Worm (Caenorhabditis elegans) whole organism, L2 larva: ENCODE results near the gene C37C3.10.
A peak's percentile ranks its signal among the peaks of the same experiment; 100 is the strongest.

Experiments used
- C34F6.9 ChIP-seq: fragments of 150-350 bp; optimal IDR thresholded peaks from 2 replicates; lab custom pipeline; 2014; ENCODE audit warnings: missing biosample characterization, missing genetic modification characterization
- F13H6.1 ChIP-seq: sonication (generic microtip); optimal IDR thresholded peaks from 2 replicates; lab custom pipeline; 2016; ENCODE audit warnings: missing genetic modification characterization, missing compliant biosample characterization
- Y55F3AM.14 ChIP-seq: fragments of 200-800 bp; sonication (Bioruptor generic); optimal IDR thresholded peaks from 2 replicates; lab custom pipeline; 2018; ENCODE audit warnings: mild to moderate bottlenecking, missing genetic modification characterization, missing compliant biosample characterization
- ZK546.5 ChIP-seq: sonication (generic microtip); optimal IDR thresholded peaks from 2 replicates; lab custom pipeline; 2017; ENCODE audit warnings: missing biosample characterization, missing genetic modification characterization
- alr-1 ChIP-seq: fragments of 150-350 bp; optimal IDR thresholded peaks from 2 replicates; lab custom pipeline; 2014; ENCODE audit warnings: missing biosample characterization, missing genetic modification characterization
- blmp-1 ChIP-seq: sonication (generic microtip); optimal IDR thresholded peaks from 2 replicates; lab custom pipeline; 2017; ENCODE audit warnings: missing genetic modification characterization, mild to moderate bottlenecking, missing compliant biosample characterization, antibody characterized with exemption, moderate library complexity; ENCODE audit not compliant: insufficient read depth
- ceh-82 ChIP-seq: fragments of 150-350 bp; optimal IDR thresholded peaks from 2 replicates; lab custom pipeline; 2014; ENCODE audit warnings: missing biosample characterization, missing genetic modification characterization
- dmd-4 ChIP-seq: sonication (generic microtip); optimal IDR thresholded peaks from 2 replicates; lab custom pipeline; 2017; ENCODE audit warnings: missing biosample characterization, missing genetic modification characterization
- elt-1 ChIP-seq: fragments of 150-350 bp; optimal IDR thresholded peaks from 2 replicates; lab custom pipeline; 2014; ENCODE audit warnings: missing biosample characterization, missing genetic modification characterization
- fos-1 ChIP-seq: fragments of 150-350 bp; optimal IDR thresholded peaks from 2 replicates; lab custom pipeline; 2014; ENCODE audit warnings: missing biosample characterization, missing genetic modification characterization
- lin-11 ChIP-seq: fragments of 150-350 bp; sonication (generic microtip); optimal IDR thresholded peaks from 2 replicates; lab custom pipeline; 2014; ENCODE audit warnings: missing biosample characterization, missing genetic modification characterization, inconsistent platforms, mixed read lengths
- lin-13 ChIP-seq: fragments of 150-350 bp; optimal IDR thresholded peaks from 2 replicates; lab custom pipeline; 2014; ENCODE audit warnings: missing biosample characterization, missing genetic modification reagents, missing genetic modification characterization
- mab-5 ChIP-seq: fragments of 150-350 bp; optimal IDR thresholded peaks from 2 replicates; lab custom pipeline; 2014; ENCODE audit warnings: missing biosample characterization, missing genetic modification characterization
- mbf-1 ChIP-seq: sonication (generic microtip); optimal IDR thresholded peaks from 2 replicates; lab custom pipeline; 2017; ENCODE audit warnings: missing biosample characterization, missing genetic modification characterization
- mdl-1 ChIP-seq, 2 experiments: fragments of 150-350 bp in 1 of 2; sonication (generic microtip) in 1 of 2; optimal IDR thresholded peaks; 2 replicates each; lab custom pipeline; 2017; ENCODE audit warnings: missing biosample characterization in 2 of 2, missing genetic modification characterization in 2 of 2
- nhr-10 ChIP-seq: sonication (generic microtip); optimal IDR thresholded peaks from 2 replicates; lab custom pipeline; 2017; ENCODE audit warnings: missing biosample characterization, missing genetic modification characterization
- nhr-11 ChIP-seq: fragments of 150-350 bp; optimal IDR thresholded peaks from 2 replicates; lab custom pipeline; 2014; ENCODE audit warnings: missing biosample characterization, missing genetic modification characterization
- nhr-12 ChIP-seq: fragments of 150-350 bp; optimal IDR thresholded peaks from 2 replicates; lab custom pipeline; 2014; ENCODE audit warnings: missing biosample characterization, missing genetic modification characterization
- nhr-129 ChIP-seq: fragments of 150-350 bp; optimal IDR thresholded peaks from 2 replicates; lab custom pipeline; 2014; ENCODE audit warnings: missing biosample characterization, missing genetic modification characterization
- nhr-21 ChIP-seq: fragments of 150-350 bp; optimal IDR thresholded peaks from 2 replicates; lab custom pipeline; 2014; ENCODE audit warnings: missing biosample characterization, missing genetic modification characterization
- nhr-23 ChIP-seq: fragments of 150-350 bp; optimal IDR thresholded peaks from 2 replicates; lab custom pipeline; 2014; ENCODE audit warnings: missing biosample characterization, missing genetic modification reagents, missing genetic modification characterization
- nhr-25 ChIP-seq: fragments of 150-350 bp; sonication (generic microtip); optimal IDR thresholded peaks from 3 replicates; lab custom pipeline; 2014; ENCODE audit warnings: missing biosample characterization, missing genetic modification characterization
- nhr-6 ChIP-seq: fragments of 150-350 bp; optimal IDR thresholded peaks from 2 replicates; lab custom pipeline; 2014; ENCODE audit warnings: missing biosample characterization, missing genetic modification characterization
- nhr-77 ChIP-seq: fragments of 150-350 bp; optimal IDR thresholded peaks from 2 replicates; lab custom pipeline; 2014; ENCODE audit warnings: missing biosample characterization, missing genetic modification characterization
- peb-1 ChIP-seq: fragments of 150-350 bp; optimal IDR thresholded peaks from 2 replicates; lab custom pipeline; 2014; ENCODE audit warnings: missing biosample characterization, missing genetic modification characterization
- skn-1 ChIP-seq: sonication (generic microtip); optimal IDR thresholded peaks from 2 replicates; lab custom pipeline; 2017; ENCODE audit warnings: missing biosample characterization, missing genetic modification characterization
- sma-3 ChIP-seq: sonication (generic microtip); optimal IDR thresholded peaks from 2 replicates; lab custom pipeline; 2016; ENCODE audit warnings: missing genetic modification reagents, missing genetic modification characterization, missing compliant biosample characterization
- sma-9 ChIP-seq, 2 experiments: fragments of 150-350 bp in 1 of 2; sonication (generic microtip) in 1 of 2; optimal IDR thresholded peaks; 2 replicates each; lab custom pipeline; 2014 to 2016; ENCODE audit warnings: missing genetic modification characterization in 2 of 2, mild to moderate bottlenecking in 1 of 2, missing biosample characterization in 1 of 2, missing compliant biosample characterization in 1 of 2, missing genetic modification reagents in 1 of 2, moderate library complexity in 1 of 2
- snpc-4 ChIP-seq: fragments of 150-350 bp; optimal IDR thresholded peaks from 2 replicates; lab custom pipeline; 2014; ENCODE audit warnings: missing biosample characterization, missing genetic modification characterization
- unc-55 ChIP-seq: fragments of 150-350 bp; sonication (generic microtip); optimal IDR thresholded peaks from 3 replicates; lab custom pipeline; 2014; ENCODE audit warnings: missing biosample characterization, missing genetic modification reagents, missing genetic modification characterization
- zag-1 ChIP-seq: fragments of 150-350 bp; optimal IDR thresholded peaks from 2 replicates; lab custom pipeline; 2014; ENCODE audit warnings: missing biosample characterization, missing genetic modification characterization
- ztf-1 ChIP-seq: fragments of 200-800 bp; sonication (Bioruptor generic); conservative IDR thresholded peaks from 2 replicates; pipeline ENCODE4 v1.3.6; 2022; ENCODE audit warnings: missing genetic modification characterization, missing compliant biosample characterization
- ztf-4 ChIP-seq: fragments of 150-350 bp; optimal IDR thresholded peaks from 2 replicates; lab custom pipeline; 2014; ENCODE audit warnings: missing biosample characterization, missing genetic modification characterization

Gene C37C3.10

DNA sequence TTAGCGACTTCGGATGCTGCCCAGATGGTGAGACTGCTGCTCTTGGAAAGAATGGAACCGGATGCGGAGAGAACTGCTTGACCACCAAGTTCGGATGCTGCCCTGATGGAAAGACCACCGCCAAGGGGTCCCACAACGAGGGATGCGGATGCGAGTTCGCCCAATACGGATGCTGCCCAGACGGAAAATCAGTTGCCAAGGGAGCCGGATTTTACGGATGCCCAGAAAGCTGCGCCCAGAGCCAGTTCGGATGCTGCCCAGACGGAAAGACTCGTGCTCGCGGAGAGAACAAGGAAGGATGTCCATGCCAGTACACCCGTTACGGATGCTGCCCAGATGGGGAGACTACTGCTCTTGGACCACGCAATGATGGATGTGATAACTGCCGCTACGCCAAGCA lies 31.9 kb downstream of the C37C3.10 start:
- TF ChIP-seq unc-55 (GFP tag; lab: Kevin White, UChicago) (no peak), nhr-12 (tag; lab: Kevin White, UChicago) (no peak), mbf-1 (no peak), Y55F3AM.14 (GFP tag; lab: Kevin White, UChicago) (no peak), ztf-1 (GFP tag; lab: Robert Waterston, UW) (no peak), blmp-1 (tag; lab: Kevin White, UChicago) (no peak), nhr-77 (tag; lab: Kevin White, UChicago) (no peak), nhr-6 (no peak), nhr-129 (tag; lab: Kevin White, UChicago) (no peak), dmd-4 (tag; lab: Kevin White, UChicago) (no peak), fos-1 (tag; lab: Kevin White, UChicago) (no peak), sma-3 (GFP tag; lab: Kevin White, UChicago) (no peak), peb-1 (tag; lab: Kevin White, UChicago) (no peak), ZK546.5 (no peak), nhr-23 (tag; lab: Kevin White, UChicago) (no peak), alr-1 (tag; lab: Kevin White, UChicago) (no peak), ceh-82 (no peak)

DNA sequence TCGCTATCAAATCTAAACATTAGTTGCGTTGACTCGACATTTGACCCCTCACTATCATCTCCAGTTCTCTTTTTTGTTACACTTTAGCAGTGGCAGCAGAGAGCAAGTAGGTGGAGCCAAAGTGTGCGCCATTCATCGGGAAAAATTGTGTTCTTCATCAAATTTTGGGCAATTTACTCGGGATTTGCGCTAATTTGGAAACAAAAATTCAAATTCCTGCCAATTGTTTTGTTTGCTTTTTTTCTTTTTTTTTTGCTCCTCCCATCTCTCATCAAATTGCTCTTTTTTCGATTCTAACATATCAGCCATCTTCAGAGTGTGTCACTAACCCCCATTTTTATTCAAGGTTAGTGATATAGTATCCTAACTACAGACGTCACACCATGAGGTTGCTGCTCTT lies 36.0 kb downstream of the C37C3.10 start, which contains the start of gene mig-6:
Gene mig-6 (plus strand): TSS at position 301 of the 400 bp plus-strand sequence.
- no peak for TF ChIP-seq blmp-1 (tag; lab: Kevin White, UChicago)
- no peak for TF ChIP-seq mbf-1
- no peak for TF ChIP-seq nhr-21
- no peak for TF ChIP-seq sma-3 (GFP tag; lab: Kevin White, UChicago)
- no peak for TF ChIP-seq nhr-10 (tag; lab: Kevin White, UChicago)
- no peak for TF ChIP-seq ztf-4 (tag; lab: Kevin White, UChicago)
- TF ChIP-seq C34F6.9 (tag; lab: Kevin White, UChicago), result no peak
- no peak for TF ChIP-seq nhr-23 (tag; lab: Kevin White, UChicago)
- TF ChIP-seq mab-5, result no peak
- TF ChIP-seq sma-9 (GFP tag; optimal IDR thresholded peaks at IDR 0.05; lab: Kevin White, UChicago), result no peak
- TF ChIP-seq sma-9 (tag; optimal IDR thresholded peaks at IDR 0.05; lab: Kevin White, UChicago), result no peak
- TF ChIP-seq snpc-4 (tag; lab: Kevin White, UChicago), result no peak
- TF ChIP-seq nhr-11 (tag; lab: Kevin White, UChicago), result no peak
- no peak for TF ChIP-seq fos-1 (tag; lab: Kevin White, UChicago)

DNA sequence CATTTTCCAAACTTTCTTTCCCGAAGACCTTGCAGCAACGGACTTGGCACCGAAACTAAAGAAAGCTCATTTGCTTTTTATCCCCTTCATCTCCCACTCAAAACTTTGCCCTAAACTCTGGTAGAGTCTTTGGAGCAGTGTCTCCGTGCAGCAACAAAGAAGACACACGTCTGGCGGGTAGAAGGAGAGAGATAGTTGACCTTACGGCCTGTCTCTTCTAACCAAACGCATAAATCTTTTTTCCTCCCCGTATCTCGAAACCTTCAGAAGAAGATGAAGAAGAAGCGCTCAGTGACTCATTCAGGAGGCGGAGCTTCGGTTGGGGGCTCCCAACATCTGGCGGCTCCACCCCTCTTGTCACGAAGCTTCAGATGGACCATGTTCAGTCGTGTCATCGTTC lies 36.5 kb downstream of the C37C3.10 start:
- no peak for TF ChIP-seq snpc-4 (tag; lab: Kevin White, UChicago)
- no peak for TF ChIP-seq zag-1 (tag; lab: Kevin White, UChicago)
- no peak for TF ChIP-seq lin-11 (tag; lab: Kevin White, UChicago)
- no peak for TF ChIP-seq nhr-6
- TF ChIP-seq elt-1 (tag; lab: Kevin White, UChicago), result no peak

DNA sequence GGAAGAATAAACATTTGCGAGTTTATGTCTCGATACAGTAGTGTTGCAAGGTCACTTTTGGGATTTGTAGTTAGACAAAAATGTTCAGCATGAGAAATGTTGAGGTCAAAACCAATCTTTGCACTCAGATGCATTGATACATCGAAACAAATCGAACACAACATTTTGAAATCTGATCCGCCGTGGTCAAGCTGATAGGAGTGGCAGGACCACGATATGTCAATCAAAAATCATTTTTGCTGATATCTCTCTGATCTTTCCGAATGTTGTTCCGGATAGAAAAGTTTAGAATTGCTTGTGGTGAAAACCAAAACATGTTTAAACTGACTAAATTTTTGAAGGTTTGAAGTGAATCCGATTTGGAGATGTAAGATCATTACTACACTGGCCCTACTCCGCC lies 37.0 kb downstream of the C37C3.10 start:
- TF ChIP-seq skn-1 (tag; lab: Kevin White, UChicago) (no peak), fos-1 (tag; lab: Kevin White, UChicago) (no peak), lin-13 (GFP tag; lab: Kevin White, UChicago) (no peak), dmd-4 (tag; lab: Kevin White, UChicago) (no peak), nhr-21 (no peak), F13H6.1 (peak; percentile 4)

DNA sequence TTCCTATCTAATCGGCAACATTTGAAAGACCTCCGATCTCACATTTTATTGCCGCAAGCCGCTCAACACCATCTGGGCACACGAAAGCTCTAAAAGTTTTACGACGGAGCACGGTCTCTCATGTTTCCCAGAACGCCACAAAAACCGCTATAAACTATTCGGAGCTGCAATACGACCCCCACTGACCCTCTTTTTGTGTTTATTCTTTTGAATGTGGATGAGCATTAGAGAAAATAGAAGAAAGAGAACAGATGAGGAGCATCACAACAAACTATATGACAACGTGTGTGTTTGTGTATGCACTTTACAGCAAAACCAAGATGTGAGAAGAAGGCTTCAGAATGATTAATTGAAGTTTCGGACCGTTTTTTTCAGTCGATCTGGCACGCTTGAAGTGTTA lies 38.7 kb downstream of the C37C3.10 start:
- TF ChIP-seq mdl-1 (tag; optimal IDR thresholded peaks at IDR 0.05; lab: Kevin White, UChicago), result no peak
- no peak for TF ChIP-seq blmp-1 (tag; lab: Kevin White, UChicago)
- TF ChIP-seq nhr-77 (tag; lab: Kevin White, UChicago), result no peak
- no peak for TF ChIP-seq nhr-25 (tag; lab: Kevin White, UChicago)
- no peak for TF ChIP-seq ztf-4 (tag; lab: Kevin White, UChicago)
- no peak for TF ChIP-seq nhr-23 (tag; lab: Kevin White, UChicago)
- TF ChIP-seq nhr-11 (tag; lab: Kevin White, UChicago), result no peak
- no peak for TF ChIP-seq sma-3 (GFP tag; lab: Kevin White, UChicago)
